Fruit fly (Drosophila melanogaster): ENCODE measurements around the gene Gr98a.

Gr98a gene

dm6 chr3R:27440628-27441027 is 47.1 kb upstream of the Gr98a start, which contains the start of gene CG44290 (continued):
- TF ChIP-seq NC2β (GFP tag; optimal IDR thresholded peaks at IDR 0.05): peak; percentile 4
- TF ChIP-seq Lim3 (GFP tag; IDR thresholded peaks at IDR 0.05): no peak
- TF ChIP-seq ranshi (GFP tag; IDR thresholded peaks at IDR 0.05): peak; percentile 32; the same call in 1 of the 2 replicates
- no peak for TF ChIP-seq Hmr (GFP tag; optimal IDR thresholded peaks at IDR 0.05)
- TF ChIP-seq Hey (tag; optimal IDR thresholded peaks at IDR 0.05): no peak
- TF ChIP-seq CG16815 (GFP tag; optimal IDR thresholded peaks at IDR 0.05): peak; percentile 29
- TF ChIP-seq CG10431 (GFP tag; optimal IDR thresholded peaks at IDR 0.05): no peak
- peak; percentile 26 for TF ChIP-seq CG17802 (tag; optimal IDR thresholded peaks at IDR 0.05)
- peak; percentile 74 for TF ChIP-seq CG2678 (tag; optimal IDR thresholded peaks at IDR 0.05)
- TF ChIP-seq CG33557 (GFP tag; optimal IDR thresholded peaks at IDR 0.05): peak; percentile 27
- TF ChIP-seq CG10366 (GFP tag; IDR thresholded peaks at IDR 0.05): peak; percentile 14; the same call in 1 of the 2 replicates
- TF ChIP-seq fd96Cb (tag; optimal IDR thresholded peaks at IDR 0.05): peak; percentile 70
- TF ChIP-seq ham (GFP tag; IDR thresholded peaks at IDR 0.05): no peak
- TF ChIP-seq Ptx1 (GFP tag; IDR thresholded peaks at IDR 0.05): peak; percentile 45
- peak; percentile 46; the same call in 1 of the 2 replicates for TF ChIP-seq peb (GFP tag; IDR thresholded peaks at IDR 0.05)
- TF ChIP-seq Trl (optimal IDR thresholded peaks at IDR 0.05): no peak
- TF ChIP-seq Trl (GFP tag; optimal IDR thresholded peaks at IDR 0.05): peak; percentile 22
- peak; percentile 45 for TF ChIP-seq Antp (GFP tag; optimal IDR thresholded peaks at IDR 0.05)
- no peak for TF ChIP-seq CG34422 (GFP tag; IDR thresholded peaks at IDR 0.05)
- peak; percentile 8 for TF ChIP-seq Deaf1 (tag; optimal IDR thresholded peaks at IDR 0.05)
- TF ChIP-seq E2f1 (GFP tag; IDR thresholded peaks at IDR 0.05): 0 out of 2 replicates have a peak, but pooled peaks have one; percentile 12
- TF ChIP-seq Gsc (GFP tag; IDR thresholded peaks at IDR 0.05): no peak
- peak; percentile 52 for TF ChIP-seq trem (tag; optimal IDR thresholded peaks at IDR 0.05)
- no peak for TF ChIP-seq H2.0 (GFP tag; IDR thresholded peaks at IDR 0.05)
- peak; percentile 9 for TF ChIP-seq chn (GFP tag; optimal IDR thresholded peaks at IDR 0.05)
- peak; percentile 48 for TF ChIP-seq CG3407 (GFP tag; optimal IDR thresholded peaks at IDR 0.05)
- TF ChIP-seq Mes4 (GFP tag; optimal IDR thresholded peaks at IDR 0.05): no peak
- TF ChIP-seq dmrt11E (tag; optimal IDR thresholded peaks at IDR 0.05): peak; percentile 77
- TF ChIP-seq tin (GFP tag; optimal IDR thresholded peaks at IDR 0.05): peak; percentile 44
- 0 out of 4 replicates have a peak, but pooled peaks have one; percentile 4 for TF ChIP-seq Gug (GFP tag; IDR thresholded peaks at IDR 0.05)
- no peak for TF ChIP-seq CG8359 (GFP tag; optimal IDR thresholded peaks at IDR 0.05; ENCODE audit: borderline replicate concordance)
- peak; percentile 47 for TF ChIP-seq unpg (GFP tag; optimal IDR thresholded peaks at IDR 0.05)
- TF ChIP-seq CG8924 (tag; optimal IDR thresholded peaks at IDR 0.05): peak; percentile 34
- no peak for TF ChIP-seq chinmo (GFP tag; IDR thresholded peaks at IDR 0.05; ENCODE audit: partially characterized antibody)
- peak; percentile 65 for TF ChIP-seq vvl (GFP tag; IDR thresholded peaks at IDR 0.05)
- no peak for TF ChIP-seq pzg (GFP tag; optimal IDR thresholded peaks at IDR 0.05)
- no peak for TF ChIP-seq Hsf (GFP tag; optimal IDR thresholded peaks at IDR 0.05)
- TF ChIP-seq CG12236 (GFP tag; optimal IDR thresholded peaks at IDR 0.05): no peak
- TF ChIP-seq CG6765 (GFP tag; optimal IDR thresholded peaks at IDR 0.05): no peak
- peak; percentile 58 for TF ChIP-seq CG14710 (tag; optimal IDR thresholded peaks at IDR 0.05)
- TF ChIP-seq repo (GFP tag; optimal IDR thresholded peaks at IDR 0.05): no peak
- peak; percentile 33 for TF ChIP-seq CG10209 (GFP tag; optimal IDR thresholded peaks at IDR 0.05)
- TF ChIP-seq CG10267 (tag; optimal IDR thresholded peaks at IDR 0.05): peak; percentile 69
- no peak for TF ChIP-seq Oaz (GFP tag; IDR thresholded peaks at IDR 0.05)
- TF ChIP-seq zfh1 (GFP tag; IDR thresholded peaks at IDR 0.05): peak; percentile 62; the same call in 2 of the 3 replicates
- TF ChIP-seq B-H2 (GFP tag; optimal IDR thresholded peaks at IDR 0.05): no peak
- no peak for TF ChIP-seq CG16779 (GFP tag; IDR thresholded peaks at IDR 0.05)
- peak; percentile 46 for TF ChIP-seq CG9727 (GFP tag; optimal IDR thresholded peaks at IDR 0.05)
- TF ChIP-seq slbo (GFP tag; IDR thresholded peaks at IDR 0.05): peak; percentile 25; the same call in 1 of the 2 replicates
- TF ChIP-seq CG10959 (GFP tag; IDR thresholded peaks at IDR 0.05): peak; percentile 58
- TF ChIP-seq CG11093 (GFP tag; IDR thresholded peaks at IDR 0.05): 0 out of 3 replicates have a peak, but pooled peaks have one; percentile 55

Measured in whole organism, embryonic.